Worm (Caenorhabditis elegans) whole organism, dauer: ENCODE results near the gene oac-3.

Experiments used
- unc-62 ChIP-seq: sonication (generic microtip); optimal IDR thresholded peaks from 2 replicates; lab custom pipeline; 2017; ENCODE audit warnings: missing biosample characterization, missing genetic modification reagents, missing genetic modification characterization

oac-3 gene

ce11 chrV:13899213-13899612 lies at the start of gene oac-3:
oac-3 (plus strand) TSS chrV:13899513.
- TF ChIP-seq unc-62 (GFP tag; lab: Kevin White, UChicago), result no peak

ce11 chrV:13850170-13850569 lies 49.1 kb upstream of the oac-3 start, which contains the start of gene hpx-2:
hpx-2 (plus strand) TSS chrV:13850470.
- TF ChIP-seq unc-62 (GFP tag; lab: Kevin White, UChicago), result no peak

- TF ChIP-seq unc-62 (GFP tag; lab: Kevin White, UChicago), result no peak
Measured at ce11 chrV:13854306-13854705, 45.0 kb upstream of the oac-3 start, which contains the start of gene ttr-21. ttr-21 (minus strand) TSS chrV:13854405.

- no peak for TF ChIP-seq unc-62 (GFP tag; lab: Kevin White, UChicago)
Measured at ce11 chrV:13856376-13856775, 42.9 kb upstream of the oac-3 start, which contains the start of gene srx-134. srx-134 (minus strand) TSS chrV:13856476.

- TF ChIP-seq unc-62 (GFP tag; lab: Kevin White, UChicago), result no peak
Measured at ce11 chrV:13857132-13857531, 42.2 kb upstream of the oac-3 start, which contains the start of gene srx-136. srx-136 (plus strand) TSS chrV:13857432.

ce11 chrV:13858906-13859305 lies 40.4 kb upstream of the oac-3 start, which contains the start of gene srx-135:
srx-135 (plus strand) TSS chrV:13859206.
- no peak for TF ChIP-seq unc-62 (GFP tag; lab: Kevin White, UChicago)

ce11 chrV:13862505-13862904 lies 36.8 kb upstream of the oac-3 start, which contains the start of gene srx-137:
srx-137 (plus strand) TSS chrV:13862805.
- TF ChIP-seq unc-62 (GFP tag; lab: Kevin White, UChicago), result no peak

ce11 chrV:13863700-13864099 lies 35.6 kb upstream of the oac-3 start:
- no peak for TF ChIP-seq unc-62 (GFP tag; lab: Kevin White, UChicago)

- no peak for TF ChIP-seq unc-62 (GFP tag; lab: Kevin White, UChicago)
Measured at ce11 chrV:13866353-13866752, 33.0 kb upstream of the oac-3 start, which contains the start of gene nhr-175. nhr-175 (plus strand) TSS chrV:13866691.

ce11 chrV:13869551-13869950 lies 29.8 kb upstream of the oac-3 start:
- TF ChIP-seq unc-62 (GFP tag; lab: Kevin White, UChicago), result no peak

ce11 chrV:13872895-13873294 lies 26.4 kb upstream of the oac-3 start, which contains the start of gene cpt-5:
cpt-5 (plus strand) TSS chrV:13873195.
- no peak for TF ChIP-seq unc-62 (GFP tag; lab: Kevin White, UChicago)

- TF ChIP-seq unc-62 (GFP tag; lab: Kevin White, UChicago), result no peak
Measured at ce11 chrV:13873323-13873722, 26.0 kb upstream of the oac-3 start.

- no peak for TF ChIP-seq unc-62 (GFP tag; lab: Kevin White, UChicago)
Measured at ce11 chrV:13876529-13876928, 22.8 kb upstream of the oac-3 start, which contains the start of gene T22G5.1. T22G5.1 (plus strand) TSS chrV:13876829.

ce11 chrV:13878226-13878625 lies 21.1 kb upstream of the oac-3 start:
- TF ChIP-seq unc-62 (GFP tag; lab: Kevin White, UChicago), result no peak

- no peak for TF ChIP-seq unc-62 (GFP tag; lab: Kevin White, UChicago)
Measured at ce11 chrV:13879241-13879640, 20.1 kb upstream of the oac-3 start, which contains the start of gene lbp-7. lbp-7 (plus strand) TSS chrV:13879552.

ce11 chrV:13880163-13880562 lies 19.1 kb upstream of the oac-3 start:
- TF ChIP-seq unc-62 (GFP tag; lab: Kevin White, UChicago), result no peak

- TF ChIP-seq unc-62 (GFP tag; lab: Kevin White, UChicago), result no peak
Measured at ce11 chrV:13880607-13881006, 18.7 kb upstream of the oac-3 start, which contains the start of gene T22G5.3. T22G5.3 (plus strand) TSS chrV:13880907.
